Worm (Caenorhabditis elegans) whole organism, L1 larva: Measurements from ENCODE around the gene skr-18.
A peak's percentile ranks its signal among the peaks of the same experiment; 100 is the strongest.

Source experiments
- efl-1 ChIP-seq, 4 experiments: fragments of 150-350 bp; optimal IDR thresholded peaks in 3 of 4; peaks in 1 of 4; 1 replicate in 1 of 4; 2 replicates in 3 of 4; lab custom pipeline; 2014; ENCODE audit warnings: missing biosample characterization in 2 of 4, missing genetic modification characterization in 2 of 4, missing genetic modification reagents in 2 of 4
- egl-13 ChIP-seq: sonication (generic microtip); optimal IDR thresholded peaks from 2 replicates; lab custom pipeline; 2016; ENCODE audit warnings: missing genotype, missing genetic modification reagents, missing genetic modification characterization, missing compliant biosample characterization
- egl-27 ChIP-seq, 2 experiments: fragments of 150-350 bp in 1 of 2; sonication (generic microtip); optimal IDR thresholded peaks; 3 replicates each; lab custom pipeline; 2017 to 2018; ENCODE audit warnings: missing biosample characterization in 2 of 2, missing genetic modification characterization in 2 of 2, missing genetic modification reagents in 2 of 2
- irx-1 ChIP-seq: sonication (generic microtip); optimal IDR thresholded peaks from 2 replicates; lab custom pipeline; 2016; ENCODE audit warnings: missing genetic modification characterization, missing compliant biosample characterization
- mdl-1 ChIP-seq, 2 experiments: fragments of 150-350 bp; optimal IDR thresholded peaks; 2 replicates each; lab custom pipeline; 2014 to 2017; ENCODE audit warnings: missing biosample characterization in 2 of 2, missing genetic modification characterization in 2 of 2, inconsistent platforms in 1 of 2
- nhr-76 ChIP-seq: sonication (generic microtip); optimal IDR thresholded peaks from 2 replicates; lab custom pipeline; 2017; ENCODE audit warnings: missing biosample characterization, missing genetic modification characterization
- nhr-84 ChIP-seq: sonication (generic microtip); optimal IDR thresholded peaks from 2 replicates; lab custom pipeline; 2017; ENCODE audit warnings: missing biosample characterization, missing genetic modification characterization
- pqm-1 ChIP-seq: sonication (generic microtip); optimal IDR thresholded peaks from 3 replicates; lab custom pipeline; 2017; ENCODE audit warnings: missing biosample characterization, missing genetic modification characterization
- unc-130 ChIP-seq: fragments of 150-350 bp; optimal IDR thresholded peaks from 2 replicates; lab custom pipeline; 2017; ENCODE audit warnings: missing biosample characterization, missing genetic modification characterization, inconsistent platforms
- ztf-11 ChIP-seq, 2 experiments: sonication (generic microtip); optimal IDR thresholded peaks; 2 replicates each; lab custom pipeline; 2016 to 2017; ENCODE audit warnings: missing genetic modification characterization in 2 of 2, missing biosample characterization in 1 of 2, missing compliant biosample characterization in 1 of 2

- TF ChIP-seq efl-1 (optimal IDR thresholded peaks at IDR 0.05; lab: Kevin White, UChicago), result peak; percentile 65 to 97
- peak; percentile 82 to 93 for TF ChIP-seq efl-1 (GFP tag; optimal IDR thresholded peaks at IDR 0.05 in 1 of 2; lab: Kevin White, UChicago)
- no peak for TF ChIP-seq nhr-76 (tag; lab: Kevin White, UChicago)
- TF ChIP-seq unc-130 (tag; lab: Kevin White, UChicago), result no peak
- no peak for TF ChIP-seq nhr-84 (tag; lab: Kevin White, UChicago)
- TF ChIP-seq egl-27 (tag; optimal IDR thresholded peaks at IDR 0.05; lab: Kevin White, UChicago), result no peak
- TF ChIP-seq egl-13 (tag; lab: Kevin White, UChicago), result no peak
- no peak for TF ChIP-seq mdl-1 (tag; optimal IDR thresholded peaks at IDR 0.05; lab: Kevin White, UChicago)
- no peak for TF ChIP-seq pqm-1 (tag; lab: Kevin White, UChicago)
- no peak for TF ChIP-seq ztf-11 (tag; optimal IDR thresholded peaks at IDR 0.05; lab: Kevin White, UChicago)
- no peak for TF ChIP-seq irx-1 (tag; lab: Kevin White, UChicago)
These were observed 46.9 kb upstream of the skr-18 start, which contains the start of gene Y55F3BR.6 for ce11 chrIV:842095-842494.
